Worm (Caenorhabditis elegans) whole organism, mixed stage, embryonic: ENCODE measurements around the gene F53H8.3.

Source experiments
- bed-3 ChIP-seq: fragments of 200-800 bp; sonication (Bioruptor generic); optimal IDR thresholded peaks from 3 replicates; lab custom pipeline; 2018; ENCODE audit warnings: mild to moderate bottlenecking, missing genetic modification characterization, moderate library complexity, missing compliant biosample characterization
- ces-1 ChIP-seq: fragments of 150-350 bp; optimal IDR thresholded peaks from 2 replicates; lab custom pipeline; 2014; ENCODE audit warnings: missing biosample characterization, missing genetic modification reagents, missing genetic modification characterization
- drap-1 ChIP-seq: fragments of 200-800 bp; sonication (Bioruptor generic); optimal IDR thresholded peaks from 3 replicates; lab custom pipeline; 2018; ENCODE audit warnings: mild to moderate bottlenecking, missing genetic modification characterization, missing compliant biosample characterization
- flh-1 ChIP-seq: fragments of 200-800 bp; sonication (Bioruptor generic); optimal IDR thresholded peaks from 2 replicates; lab custom pipeline; 2018; ENCODE audit warnings: mild to moderate bottlenecking, missing genetic modification characterization, moderate library complexity, missing compliant biosample characterization
- lsy-2 ChIP-seq: fragments of 150-350 bp; optimal IDR thresholded peaks from 2 replicates; lab custom pipeline; 2014; ENCODE audit warnings: missing biosample characterization, missing genetic modification characterization
- mep-1 ChIP-seq: fragments of 150-350 bp; optimal IDR thresholded peaks from 2 replicates; lab custom pipeline; 2017; ENCODE audit warnings: missing biosample characterization, missing genetic modification reagents, missing genetic modification characterization, inconsistent platforms
- nhr-28 ChIP-seq: fragments of 150-350 bp; optimal IDR thresholded peaks from 2 replicates; lab custom pipeline; 2014; ENCODE audit warnings: missing biosample characterization, missing genetic modification characterization
- nhr-76 ChIP-seq: sonication (generic microtip); optimal IDR thresholded peaks from 2 replicates; lab custom pipeline; 2017; ENCODE audit warnings: missing biosample characterization, missing genetic modification characterization
- pha-4 ChIP-seq: fragments of 150-350 bp; optimal IDR thresholded peaks from 2 replicates; lab custom pipeline; 2018; ENCODE audit warnings: missing biosample characterization, missing genetic modification reagents, missing genetic modification characterization
- tbx-8 ChIP-seq: fragments of 200-800 bp; sonication (Bioruptor generic); optimal IDR thresholded peaks from 2 replicates; lab custom pipeline; 2018; ENCODE audit warnings: mild to moderate bottlenecking, missing genetic modification characterization, moderate library complexity, missing compliant biosample characterization
- unc-62 ChIP-seq: fragments of 150-350 bp; optimal IDR thresholded peaks from 2 replicates; lab custom pipeline; 2014; ENCODE audit warnings: missing biosample characterization, missing genetic modification reagents, missing genetic modification characterization

- TF ChIP-seq pha-4 (no peak), bed-3 (GFP tag; lab: Kevin White, UChicago) (no peak), lsy-2 (no peak), ces-1 (GFP tag; lab: Kevin White, UChicago) (no peak), flh-1 (GFP tag; lab: Kevin White, UChicago) (no peak), drap-1 (GFP tag; lab: Kevin White, UChicago) (no peak), nhr-76 (no peak), nhr-28 (tag; lab: Kevin White, UChicago) (no peak), tbx-8 (no peak), unc-62 (GFP tag; lab: Kevin White, UChicago) (no peak), mep-1 (tag; lab: Kevin White, UChicago) (no peak)
Measured at ce11 chrX:960139-960538, 21.8 kb downstream of the F53H8.3 start.
